Worm (Caenorhabditis elegans) whole organism, L4 larva: ENCODE data around the gene F07G6.12.
A peak's percentile ranks its signal among the peaks of the same experiment; 100 is the strongest.
"Not testable (repeated sequence)": the region's sequence is repeated elsewhere in the genome, so short reads cannot be mapped to it uniquely, and the experiment has no call there.

Source experiments
- ZK337.2 ChIP-seq: fragments of 200-800 bp; sonication (Bioruptor generic); IDR thresholded peaks from 2 replicates; pipeline ENCODE4 v1.3.6; 2022; ENCODE audit warnings: missing genetic modification reagents, missing genetic modification characterization, missing compliant biosample characterization
- aha-1 ChIP-seq: fragments of 150-350 bp; peaks from one replicate; lab custom pipeline; 2014; ENCODE audit warnings: missing biosample characterization, missing genetic modification characterization
- aly-2 ChIP-seq: sonication (generic microtip); optimal IDR thresholded peaks from 2 replicates; lab custom pipeline; 2018; ENCODE audit warnings: missing biosample characterization, missing genetic modification characterization
- attf-4 ChIP-seq: sonication (generic microtip); optimal IDR thresholded peaks from 3 replicates; lab custom pipeline; 2017; ENCODE audit warnings: missing biosample characterization, missing genetic modification characterization
- dmd-6 ChIP-seq: fragments of 200-800 bp; sonication (Bioruptor generic); IDR thresholded peaks from 2 replicates; pipeline ENCODE4 v1.3.6; 2022; ENCODE audit warnings: missing genetic modification reagents, missing genetic modification characterization, missing compliant biosample characterization
- dmd-8 ChIP-seq: fragments of 200-800 bp; sonication (Bioruptor generic); IDR thresholded peaks from 2 replicates; pipeline ENCODE4 v1.3.6; 2022; ENCODE audit warnings: missing genetic modification characterization, missing compliant biosample characterization
- dpl-1 ChIP-seq: fragments of 150-350 bp; optimal IDR thresholded peaks from 2 replicates; lab custom pipeline; 2014; ENCODE audit warnings: missing biosample characterization, missing genetic modification reagents, missing genetic modification characterization
- jun-1 ChIP-seq: fragments of 150-350 bp; optimal IDR thresholded peaks from 2 replicates; lab custom pipeline; 2014; ENCODE audit warnings: missing biosample characterization, missing genetic modification reagents, missing genetic modification characterization
- lin-1 ChIP-seq: fragments of 200-800 bp; sonication (Bioruptor generic); IDR thresholded peaks from 2 replicates; pipeline ENCODE4 v1.3.6; 2022; ENCODE audit warnings: missing genetic modification reagents, missing genetic modification characterization, missing compliant biosample characterization
- lin-13 ChIP-seq: fragments of 150-350 bp; optimal IDR thresholded peaks from 2 replicates; lab custom pipeline; 2014; ENCODE audit warnings: missing biosample characterization, missing genetic modification reagents, missing genetic modification characterization
- lin-15B ChIP-seq: fragments of 150-350 bp; sonication (generic microtip); optimal IDR thresholded peaks from 3 replicates; lab custom pipeline; 2014; ENCODE audit warnings: missing biosample characterization, missing genetic modification characterization
- lin-29 ChIP-seq: fragments of 200-800 bp; sonication (Bioruptor generic); IDR thresholded peaks from 2 replicates; pipeline ENCODE4 v1.3.6; 2022; ENCODE audit warnings: missing genetic modification reagents, missing genetic modification characterization, missing compliant biosample characterization
- lsy-2 ChIP-seq, 2 experiments: fragments of 150-350 bp in 1 of 2; sonication (generic microtip) in 1 of 2; optimal IDR thresholded peaks; 2 replicates each; lab custom pipeline; 2014 to 2017; ENCODE audit warnings: missing biosample characterization in 2 of 2, missing genetic modification characterization in 2 of 2
- mdl-1 ChIP-seq, 2 experiments: fragments of 150-350 bp in 1 of 2; sonication (generic microtip) in 1 of 2; optimal IDR thresholded peaks; 2 replicates each; lab custom pipeline; 2014 to 2017; ENCODE audit warnings: missing biosample characterization in 2 of 2, missing genetic modification characterization in 2 of 2
- mes-2 ChIP-seq: sonication (generic microtip); optimal IDR thresholded peaks from 2 replicates; lab custom pipeline; 2016; ENCODE audit warnings: missing genotype, mild to moderate bottlenecking, missing genetic modification characterization, missing compliant biosample characterization; ENCODE audit not compliant: poor library complexity, severe bottlenecking
- nhr-102 ChIP-seq: sonication (generic microtip); optimal IDR thresholded peaks from 2 replicates; lab custom pipeline; 2016; ENCODE audit warnings: mild to moderate bottlenecking, missing genetic modification characterization, moderate library complexity, missing compliant biosample characterization
- nhr-42 ChIP-seq: fragments of 200-800 bp; sonication (Bioruptor generic); IDR thresholded peaks from 2 replicates; pipeline ENCODE4 v1.3.6; 2022; ENCODE audit warnings: missing genetic modification characterization, missing compliant biosample characterization
- nhr-6 ChIP-seq: fragments of 150-350 bp; optimal IDR thresholded peaks from 2 replicates; lab custom pipeline; 2014; ENCODE audit warnings: missing biosample characterization, missing genetic modification characterization
- nhr-76 ChIP-seq: fragments of 150-350 bp; optimal IDR thresholded peaks from 2 replicates; lab custom pipeline; 2014; ENCODE audit warnings: missing biosample characterization, missing genetic modification characterization
- pqm-1 ChIP-seq: sonication (generic microtip); optimal IDR thresholded peaks from 2 replicates; lab custom pipeline; 2017; ENCODE audit warnings: missing biosample characterization, missing genetic modification characterization
- sdz-12 ChIP-seq: fragments of 200-800 bp; sonication (Bioruptor generic); optimal IDR thresholded peaks from 2 replicates; lab custom pipeline; 2018; ENCODE audit warnings: mild to moderate bottlenecking, missing genetic modification characterization, missing compliant biosample characterization
- skn-1 ChIP-seq: fragments of 150-350 bp; optimal IDR thresholded peaks from 2 replicates; lab custom pipeline; 2014; ENCODE audit warnings: missing biosample characterization, missing genetic modification characterization
- unc-39 ChIP-seq: sonication (generic microtip); optimal IDR thresholded peaks from 2 replicates; lab custom pipeline; 2017; ENCODE audit warnings: missing biosample characterization, missing genetic modification characterization
- unc-62 ChIP-seq, 3 experiments: fragments of 150-350 bp in 1 of 3; sonication (generic microtip); optimal IDR thresholded peaks in 2 of 3; peaks in 1 of 3; 1 replicate in 1 of 3; 2 replicates in 2 of 3; lab custom pipeline; 2014 to 2017; ENCODE audit warnings: missing biosample characterization in 3 of 3, missing genetic modification characterization in 3 of 3, missing genetic modification reagents in 3 of 3, missing genotype in 1 of 3
- zfp-2 ChIP-seq: sonication (generic microtip); optimal IDR thresholded peaks from 2 replicates; lab custom pipeline; 2016; ENCODE audit warnings: mild to moderate bottlenecking, missing genetic modification characterization, missing compliant biosample characterization
- ztf-11 ChIP-seq: fragments of 150-350 bp; optimal IDR thresholded peaks from 2 replicates; lab custom pipeline; 2014; ENCODE audit warnings: missing biosample characterization, missing genetic modification characterization

F07G6.12 gene

DNA sequence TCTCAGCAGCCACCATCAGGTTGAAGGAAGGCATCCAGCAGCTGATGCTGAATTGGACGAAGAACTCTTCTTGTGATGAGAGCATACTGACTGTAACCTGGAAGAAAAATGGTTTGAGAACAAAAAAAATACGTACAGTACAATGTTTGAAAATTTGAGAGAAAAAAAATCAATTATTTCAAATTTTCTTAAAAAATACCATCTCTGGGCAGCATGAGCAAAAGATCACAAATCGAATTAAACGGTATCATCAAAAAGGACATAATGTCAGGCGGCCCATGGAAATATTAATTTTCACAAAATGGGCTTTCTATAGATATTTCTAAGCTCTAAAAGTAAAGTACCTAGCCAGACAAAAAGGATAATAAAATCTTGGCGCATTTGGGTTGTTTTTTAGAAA lies 10.1 kb downstream of the F07G6.12 start, which contains the start of gene Y75D11A.3:
Y75D11A.3 (minus strand) TSS at position 101 of the 400 bp plus-strand sequence.
- not testable (repeated sequence) for TF ChIP-seq nhr-76; attf-4 (tag; lab: Kevin White, UChicago); unc-62 (GFP tag; optimal IDR thresholded peaks at IDR 0.05 in 1 of 2; lab: Kevin White, UChicago); unc-62 (tag; optimal IDR thresholded peaks at IDR 0.05; lab: Kevin White, UChicago)

- TF ChIP-seq lin-15B (tag; lab: Kevin White, UChicago); nhr-6 (tag; lab: Kevin White, UChicago); lsy-2 (tag; optimal IDR thresholded peaks at IDR 0.05; lab: Kevin White, UChicago): not testable (repeated sequence)
- TF ChIP-seq, all 104 proteins: peak for 0; not testable (repeated sequence) for 104
Observed at ce11 chrX:1748476-1748875, 12.4 kb downstream of the F07G6.12 start, which contains the start of gene Y75D11A.6. Gene Y75D11A.6, minus strand, starts transcription at chrX:1748576.

DNA sequence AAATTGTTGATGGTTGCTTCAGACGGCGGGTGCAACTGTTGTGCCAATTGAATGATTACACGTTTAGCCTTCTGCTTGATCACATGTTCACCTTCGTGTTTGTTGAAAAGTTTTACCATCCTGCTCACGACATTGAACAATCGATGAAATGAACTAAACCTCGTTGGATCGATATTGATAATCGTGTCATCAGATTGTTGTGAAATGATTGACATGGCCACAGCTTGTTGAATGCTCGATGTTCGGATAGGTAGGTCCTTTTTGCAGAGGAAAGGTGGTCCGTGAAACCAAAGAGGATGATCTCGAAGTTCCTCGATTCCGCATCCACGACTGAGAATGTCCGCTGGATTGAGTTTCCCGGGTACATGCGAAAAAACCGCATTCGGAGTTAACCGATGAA lies 33.6 kb downstream of the F07G6.12 start:
- TF ChIP-seq lin-29 (GFP tag; lab: Robert Waterston, UW) (no peak), unc-62 (GFP tag; optimal IDR thresholded peaks at IDR 0.05 in 1 of 2; lab: Kevin White, UChicago) (peak in 1 of 2 experiments; percentile 97), unc-62 (tag; optimal IDR thresholded peaks at IDR 0.05; lab: Kevin White, UChicago) (no peak), zfp-2 (tag; lab: Kevin White, UChicago) (no peak), dpl-1 (no peak), pqm-1 (no peak), jun-1 (tag; lab: Kevin White, UChicago) (no peak), aha-1 (peak; percentile 34)

- TF ChIP-seq aly-2 (tag; lab: Kevin White, UChicago) (no peak), dmd-8 (no peak), lin-1 (GFP tag; lab: Robert Waterston, UW) (no peak), sdz-12 (GFP tag; lab: Kevin White, UChicago) (no peak), ztf-11 (tag; lab: Kevin White, UChicago) (no peak), nhr-42 (no peak), mes-2 (no peak), lin-13 (GFP tag; lab: Kevin White, UChicago) (no peak), unc-39 (tag; lab: Kevin White, UChicago) (no peak), ZK337.2 (GFP tag; lab: Robert Waterston, UW) (no peak), skn-1 (no peak), nhr-102 (tag; lab: Kevin White, UChicago) (no peak), mdl-1 (tag; optimal IDR thresholded peaks at IDR 0.05; lab: Kevin White, UChicago) (no peak)
Observed at ce11 chrX:1777988-1778387, 41.9 kb downstream of the F07G6.12 start, which contains the start of gene elc-2. Gene elc-2, minus strand, starts transcription at chrX:1778088.

DNA sequence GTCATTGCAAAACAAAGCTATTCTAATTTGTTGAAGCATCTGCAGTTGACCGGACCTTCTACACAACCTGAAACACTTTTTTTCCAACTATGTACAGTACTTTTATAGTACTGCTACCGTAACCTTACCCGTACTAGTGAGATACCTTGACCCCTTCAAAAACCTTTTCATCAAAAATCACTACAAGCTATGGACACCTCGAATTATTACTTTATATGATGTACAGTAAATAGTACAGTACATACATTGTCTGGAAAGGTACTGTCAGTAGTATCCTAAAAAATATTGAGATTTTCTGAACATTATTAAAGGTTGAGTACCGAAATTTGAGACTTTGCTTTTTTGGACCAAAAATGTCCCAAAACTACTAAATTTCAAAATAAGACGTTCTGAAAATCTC lies 49.7 kb downstream of the F07G6.12 start:
- TF ChIP-seq unc-62 (GFP tag; optimal IDR thresholded peaks at IDR 0.05 in 1 of 2; lab: Kevin White, UChicago) (peak in 1 of 2 experiments; percentile 98), unc-62 (tag; optimal IDR thresholded peaks at IDR 0.05; lab: Kevin White, UChicago) (no peak), dmd-6 (GFP tag; lab: Robert Waterston, UW) (no peak)
